Fruit fly (Drosophila melanogaster) whole organism, embryonic: ENCODE data around the gene Actn.

ENCODE experiments used
- CG7745 ChIP-seq: fragments of 200-800 bp; sonication (Bioruptor generic); optimal IDR thresholded peaks from 2 replicates; lab custom pipeline; 2018; ENCODE audit warnings: missing biosample characterization, mild to moderate bottlenecking, missing genetic modification characterization, moderate library complexity
- E2f2 ChIP-seq: fragments of 200-800 bp; sonication (Bioruptor generic); IDR thresholded peaks from 2 replicates; pipeline ENCODE4 v1.3.6; 2022; ENCODE audit warnings: missing biosample characterization, missing genetic modification characterization
- Gug ChIP-seq: fragments of 200-800 bp; sonication (Bioruptor generic); IDR thresholded peaks from 4 replicates; pipeline ENCODE4 v1.3.6; 2022; ENCODE audit warnings: missing biosample characterization, missing genetic modification characterization
- Hand ChIP-seq: fragments of 200-800 bp; sonication (Bioruptor generic); optimal IDR thresholded peaks from 2 replicates; lab custom pipeline; 2017; ENCODE audit warnings: mild to moderate bottlenecking, missing biosample characterization, missing genetic modification reagents, missing genetic modification characterization
- NK7.1 ChIP-seq: fragments of 200-800 bp; sonication (Bioruptor generic); optimal IDR thresholded peaks from 3 replicates; lab custom pipeline; 2016; ENCODE audit warnings: missing biosample characterization, missing genetic modification characterization
- sob ChIP-seq: fragments of 200-800 bp; sonication (Bioruptor generic); IDR thresholded peaks from 2 replicates; pipeline ENCODE4 v1.3.6; 2022; ENCODE audit warnings: missing biosample characterization, missing genetic modification characterization
- sr ChIP-seq: fragments of 200-800 bp; sonication (Bioruptor generic); IDR thresholded peaks from 3 replicates; pipeline ENCODE4 v1.3.6; 2022; ENCODE audit warnings: missing biosample characterization, missing genetic modification characterization

DNA sequence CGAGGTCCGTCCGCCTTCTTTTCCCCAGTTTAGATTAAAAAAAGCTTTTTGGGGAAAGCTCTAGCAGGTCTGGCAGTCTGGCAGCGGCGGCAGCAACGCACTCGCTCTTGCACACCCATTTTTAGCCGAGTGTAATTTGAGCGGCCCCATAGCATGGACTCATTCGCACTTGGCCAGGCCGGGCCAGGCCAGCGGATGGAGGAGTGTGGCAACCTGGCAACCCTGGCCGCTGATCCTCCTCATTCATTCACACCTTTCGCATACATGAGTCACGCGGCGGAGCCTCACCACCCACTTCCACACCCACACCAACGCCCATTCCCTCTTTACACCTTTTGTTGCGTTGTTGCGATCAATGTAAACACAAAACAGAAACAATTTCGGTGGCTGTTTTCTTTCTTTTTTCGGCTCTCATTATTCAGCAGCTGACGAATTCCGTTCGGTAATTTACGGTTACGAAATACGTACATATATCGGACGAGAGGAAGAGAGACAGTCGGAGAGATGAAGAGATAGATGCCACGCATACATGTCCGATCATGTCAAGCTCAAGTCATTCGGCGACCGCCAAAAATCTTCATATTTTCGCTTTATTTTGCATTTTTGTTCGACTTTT, 9.2 kb downstream of the Actn start:
- TF ChIP-seq Hand (GFP tag; lab: Kevin White, UChicago) = no peak
- TF ChIP-seq Gug (GFP tag; lab: Robert Waterston, UW) = no peak
- peak; percentile 73 for TF ChIP-seq sr
- no peak for TF ChIP-seq NK7.1 (GFP tag; lab: Kevin White, UChicago)
- TF ChIP-seq E2f2 (GFP tag; lab: Robert Waterston, UW) = no peak
- no peak for TF ChIP-seq CG7745 (tag; lab: Kevin White, UChicago)
- no peak for TF ChIP-seq sob (GFP tag; lab: Robert Waterston, UW)
